Worm (Caenorhabditis elegans): ENCODE data around the gene Y71H2B.5.

Gene Y71H2B.5

ce11 chrIII:2616212-2616611 is 8.4 kb downstream of the Y71H2B.5 start:
- TF ChIP-seq fkh-10 (GFP tag; optimal IDR thresholded peaks at IDR 0.05), result no peak
- no peak for TF ChIP-seq ttx-3 (tag; optimal IDR thresholded peaks at IDR 0.05)
- no peak for TF ChIP-seq ceh-14 (tag; optimal IDR thresholded peaks at IDR 0.05)
- TF ChIP-seq T23F11.4 (GFP tag; optimal IDR thresholded peaks at IDR 0.05), result no peak
- no peak for TF ChIP-seq ceh-22 (tag; optimal IDR thresholded peaks at IDR 0.05)
- no peak for TF ChIP-seq ceh-18 (tag; optimal IDR thresholded peaks at IDR 0.05)
- no peak for TF ChIP-seq ceh-24 (tag; optimal IDR thresholded peaks at IDR 0.05)
- TF ChIP-seq gmeb-2 (tag; optimal IDR thresholded peaks at IDR 0.05), result no peak

ce11 chrIII:2618663-2619062 is 10.8 kb downstream of the Y71H2B.5 start, which contains the start of gene Y71H2B.4:
Gene Y71H2B.4 (plus strand): TSS chrIII:2618963.
- no peak for TF ChIP-seq syd-9 (tag; optimal IDR thresholded peaks at IDR 0.05)
- TF ChIP-seq ceh-19 (GFP tag; optimal IDR thresholded peaks at IDR 0.05), result no peak
- no peak for TF ChIP-seq eyg-1 (tag; optimal IDR thresholded peaks at IDR 0.05)
- TF ChIP-seq sox-2 (GFP tag; IDR thresholded peaks at IDR 0.05), result no peak
- no peak for TF ChIP-seq pax-1 (tag; optimal IDR thresholded peaks at IDR 0.05)
- no peak for TF ChIP-seq ama-1 (optimal IDR thresholded peaks at IDR 0.05)
- TF ChIP-seq mec-3 (tag; optimal IDR thresholded peaks at IDR 0.05; ENCODE audit: borderline replicate concordance), result no peak
- no peak for TF ChIP-seq fkh-6 (tag; optimal IDR thresholded peaks at IDR 0.05)
- no peak for TF ChIP-seq pag-3 (tag; optimal IDR thresholded peaks at IDR 0.05; ENCODE audit: borderline replicate concordance)
- no peak for TF ChIP-seq ceh-22 (tag; optimal IDR thresholded peaks at IDR 0.05)
- TF ChIP-seq che-1 (tag; optimal IDR thresholded peaks at IDR 0.05), result no peak
- no peak for TF ChIP-seq nhr-11 (tag; optimal IDR thresholded peaks at IDR 0.05)
- no peak for TF ChIP-seq ets-4 (tag; optimal IDR thresholded peaks at IDR 0.05)
- no peak for TF ChIP-seq ref-2 (tag; optimal IDR thresholded peaks at IDR 0.05)
- no peak for TF ChIP-seq hlh-30 (tag; optimal IDR thresholded peaks at IDR 0.05; ENCODE audit: insufficient read depth)

ce11 chrIII:2619559-2619958 is 11.7 kb downstream of the Y71H2B.5 start, which contains the start of gene ppfr-4:
Gene ppfr-4 (plus strand): TSS chrIII:2619936.
- TF ChIP-seq madf-2 (tag; optimal IDR thresholded peaks at IDR 0.05) (no peak), fkh-10 (GFP tag; optimal IDR thresholded peaks at IDR 0.05) (no peak), pha-2 (tag; optimal IDR thresholded peaks at IDR 0.05) (no peak), syd-9 (tag; optimal IDR thresholded peaks at IDR 0.05) (no peak), hlh-6 (tag; optimal IDR thresholded peaks at IDR 0.05) (no peak), unc-86 (tag; optimal IDR thresholded peaks at IDR 0.05) (no peak), ceh-31 (tag; optimal IDR thresholded peaks at IDR 0.05) (no peak), ceh-18 (tag; optimal IDR thresholded peaks at IDR 0.05) (no peak), K09A11.1 (tag; optimal IDR thresholded peaks at IDR 0.05; ENCODE audit: insufficient read depth) (no peak), hlh-8 (tag; optimal IDR thresholded peaks at IDR 0.05) (no peak), ceh-48 (tag; optimal IDR thresholded peaks at IDR 0.05) (no peak), pax-1 (tag; optimal IDR thresholded peaks at IDR 0.05) (no peak), lim-6 (tag; optimal IDR thresholded peaks at IDR 0.05) (no peak), ttx-3 (tag; optimal IDR thresholded peaks at IDR 0.05) (no peak), che-1 (tag; optimal IDR thresholded peaks at IDR 0.05) (no peak), pros-1 (tag; optimal IDR thresholded peaks at IDR 0.05) (no peak), odd-2 (tag; optimal IDR thresholded peaks at IDR 0.05) (no peak), lin-11 (tag; optimal IDR thresholded peaks at IDR 0.05) (no peak), pat-9 (tag; optimal IDR thresholded peaks at IDR 0.05) (no peak), ahr-1 (tag; optimal IDR thresholded peaks at IDR 0.05) (no peak)

ce11 chrIII:2622870-2623269 is 15.1 kb downstream of the Y71H2B.5 start, which contains the start of gene Y71H2B.2:
Gene Y71H2B.2 (plus strand): TSS chrIII:2623170.
- TF ChIP-seq pha-4 (tag; optimal IDR thresholded peaks at IDR 0.05) (no peak), rnt-1 (tag; optimal IDR thresholded peaks at IDR 0.05) (no peak), dve-1 (tag; optimal IDR thresholded peaks at IDR 0.05) (no peak), pag-3 (tag; optimal IDR thresholded peaks at IDR 0.05; ENCODE audit: borderline replicate concordance) (no peak), npax-4 (tag; optimal IDR thresholded peaks at IDR 0.05) (no peak), ceh-31 (tag; optimal IDR thresholded peaks at IDR 0.05) (no peak), nhr-232 (tag; optimal IDR thresholded peaks at IDR 0.05) (no peak), C38D4.7 (GFP tag; optimal IDR thresholded peaks at IDR 0.05) (no peak), ceh-2 (tag; optimal IDR thresholded peaks at IDR 0.05) (no peak), odd-2 (tag; optimal IDR thresholded peaks at IDR 0.05) (no peak), K02D7.2 (tag; optimal IDR thresholded peaks at IDR 0.05) (no peak), eyg-1 (tag; optimal IDR thresholded peaks at IDR 0.05) (no peak), unc-55 (GFP tag; optimal IDR thresholded peaks at IDR 0.05) (no peak), fkh-6 (tag; optimal IDR thresholded peaks at IDR 0.05) (no peak), hlh-8 (tag; optimal IDR thresholded peaks at IDR 0.05) (no peak), hlh-30 (tag; optimal IDR thresholded peaks at IDR 0.05; ENCODE audit: insufficient read depth) (no peak)

All from whole organism, late embryonic.